Worm (Caenorhabditis elegans) whole organism, L2 larva: ENCODE data around the gene best-22.
A peak's percentile ranks its signal among the peaks of the same experiment; 100 is the strongest.

Experiments used
- C34F6.9 ChIP-seq: fragments of 150-350 bp; optimal IDR thresholded peaks from 2 replicates; lab custom pipeline; 2014; ENCODE audit warnings: missing biosample characterization, missing genetic modification characterization
- F13H6.1 ChIP-seq: sonication (generic microtip); optimal IDR thresholded peaks from 2 replicates; lab custom pipeline; 2016; ENCODE audit warnings: missing genetic modification characterization, missing compliant biosample characterization
- ZK546.5 ChIP-seq: sonication (generic microtip); optimal IDR thresholded peaks from 2 replicates; lab custom pipeline; 2017; ENCODE audit warnings: missing biosample characterization, missing genetic modification characterization
- alr-1 ChIP-seq: fragments of 150-350 bp; optimal IDR thresholded peaks from 2 replicates; lab custom pipeline; 2014; ENCODE audit warnings: missing biosample characterization, missing genetic modification characterization
- aly-2 ChIP-seq: fragments of 150-350 bp; optimal IDR thresholded peaks from 2 replicates; lab custom pipeline; 2014; ENCODE audit warnings: missing biosample characterization, missing genetic modification characterization
- ama-1 ChIP-seq: fragments of 150-350 bp; optimal IDR thresholded peaks from 2 replicates; lab custom pipeline; 2018; ENCODE audit warnings: inconsistent platforms
- ceh-16 ChIP-seq: fragments of 150-350 bp; optimal IDR thresholded peaks from 2 replicates; lab custom pipeline; 2014; ENCODE audit warnings: missing biosample characterization, missing genetic modification characterization
- crh-2 ChIP-seq: sonication (generic microtip); optimal IDR thresholded peaks from 2 replicates; lab custom pipeline; 2017; ENCODE audit warnings: missing biosample characterization, missing genetic modification characterization
- egl-27 ChIP-seq: sonication (generic microtip); optimal IDR thresholded peaks from 3 replicates; lab custom pipeline; 2017; ENCODE audit warnings: missing biosample characterization, missing genetic modification reagents, missing genetic modification characterization
- elt-3 ChIP-seq: sonication (generic microtip); optimal IDR thresholded peaks from 2 replicates; lab custom pipeline; 2017; ENCODE audit warnings: missing biosample characterization, missing genetic modification characterization
- fos-1 ChIP-seq: fragments of 150-350 bp; optimal IDR thresholded peaks from 2 replicates; lab custom pipeline; 2014; ENCODE audit warnings: missing biosample characterization, missing genetic modification characterization
- gmeb-1 ChIP-seq: fragments of 150-350 bp; optimal IDR thresholded peaks from 2 replicates; lab custom pipeline; 2014; ENCODE audit warnings: missing biosample characterization, missing genetic modification characterization
- lin-11 ChIP-seq: fragments of 150-350 bp; sonication (generic microtip); optimal IDR thresholded peaks from 2 replicates; lab custom pipeline; 2014; ENCODE audit warnings: missing biosample characterization, missing genetic modification characterization, inconsistent platforms, mixed read lengths
- lin-13 ChIP-seq: fragments of 150-350 bp; optimal IDR thresholded peaks from 2 replicates; lab custom pipeline; 2014; ENCODE audit warnings: missing biosample characterization, missing genetic modification reagents, missing genetic modification characterization
- lsy-2 ChIP-seq, 2 experiments: fragments of 150-350 bp in 1 of 2; sonication (generic microtip) in 1 of 2; optimal IDR thresholded peaks; 2 replicates each; lab custom pipeline; 2014 to 2017; ENCODE audit warnings: missing biosample characterization in 2 of 2, missing genetic modification characterization in 2 of 2
- mab-5 ChIP-seq: fragments of 150-350 bp; optimal IDR thresholded peaks from 2 replicates; lab custom pipeline; 2014; ENCODE audit warnings: missing biosample characterization, missing genetic modification characterization
- mdl-1 ChIP-seq, 2 experiments: fragments of 150-350 bp in 1 of 2; sonication (generic microtip) in 1 of 2; optimal IDR thresholded peaks; 2 replicates each; lab custom pipeline; 2017; ENCODE audit warnings: missing biosample characterization in 2 of 2, missing genetic modification characterization in 2 of 2
- nhr-10 ChIP-seq: sonication (generic microtip); optimal IDR thresholded peaks from 2 replicates; lab custom pipeline; 2017; ENCODE audit warnings: missing biosample characterization, missing genetic modification characterization
- nhr-11 ChIP-seq: fragments of 150-350 bp; optimal IDR thresholded peaks from 2 replicates; lab custom pipeline; 2014; ENCODE audit warnings: missing biosample characterization, missing genetic modification characterization
- nhr-129 ChIP-seq: fragments of 150-350 bp; optimal IDR thresholded peaks from 2 replicates; lab custom pipeline; 2014; ENCODE audit warnings: missing biosample characterization, missing genetic modification characterization
- nhr-21 ChIP-seq: fragments of 150-350 bp; optimal IDR thresholded peaks from 2 replicates; lab custom pipeline; 2014; ENCODE audit warnings: missing biosample characterization, missing genetic modification characterization
- nhr-25 ChIP-seq: fragments of 150-350 bp; sonication (generic microtip); optimal IDR thresholded peaks from 3 replicates; lab custom pipeline; 2014; ENCODE audit warnings: missing biosample characterization, missing genetic modification characterization
- nhr-77 ChIP-seq: fragments of 150-350 bp; optimal IDR thresholded peaks from 2 replicates; lab custom pipeline; 2014; ENCODE audit warnings: missing biosample characterization, missing genetic modification characterization
- peb-1 ChIP-seq: fragments of 150-350 bp; optimal IDR thresholded peaks from 2 replicates; lab custom pipeline; 2014; ENCODE audit warnings: missing biosample characterization, missing genetic modification characterization
- sem-4 ChIP-seq: fragments of 150-350 bp; optimal IDR thresholded peaks from 2 replicates; lab custom pipeline; 2014; ENCODE audit warnings: missing biosample characterization, missing genetic modification reagents, missing genetic modification characterization
- sma-3 ChIP-seq: sonication (generic microtip); optimal IDR thresholded peaks from 2 replicates; lab custom pipeline; 2016; ENCODE audit warnings: missing genetic modification reagents, missing genetic modification characterization, missing compliant biosample characterization
- sma-9 ChIP-seq, 2 experiments: fragments of 150-350 bp in 1 of 2; sonication (generic microtip) in 1 of 2; optimal IDR thresholded peaks; 2 replicates each; lab custom pipeline; 2014 to 2016; ENCODE audit warnings: missing genetic modification characterization in 2 of 2, mild to moderate bottlenecking in 1 of 2, missing biosample characterization in 1 of 2, missing compliant biosample characterization in 1 of 2, missing genetic modification reagents in 1 of 2, moderate library complexity in 1 of 2
- snpc-4 ChIP-seq: fragments of 150-350 bp; optimal IDR thresholded peaks from 2 replicates; lab custom pipeline; 2014; ENCODE audit warnings: missing biosample characterization, missing genetic modification characterization
- unc-39 ChIP-seq: fragments of 150-350 bp; optimal IDR thresholded peaks from 2 replicates; lab custom pipeline; 2014; ENCODE audit warnings: missing biosample characterization, missing genetic modification characterization
- unc-55 ChIP-seq: fragments of 150-350 bp; sonication (generic microtip); optimal IDR thresholded peaks from 3 replicates; lab custom pipeline; 2014; ENCODE audit warnings: missing biosample characterization, missing genetic modification reagents, missing genetic modification characterization
- unc-62 ChIP-seq: fragments of 150-350 bp; optimal IDR thresholded peaks from 2 replicates; lab custom pipeline; 2014; ENCODE audit warnings: missing biosample characterization, missing genetic modification reagents, missing genetic modification characterization
- zag-1 ChIP-seq: fragments of 150-350 bp; optimal IDR thresholded peaks from 2 replicates; lab custom pipeline; 2014; ENCODE audit warnings: missing biosample characterization, missing genetic modification characterization
- ztf-1 ChIP-seq: fragments of 200-800 bp; sonication (Bioruptor generic); conservative IDR thresholded peaks from 2 replicates; pipeline ENCODE4 v1.3.6; 2022; ENCODE audit warnings: missing genetic modification characterization, missing compliant biosample characterization
- ztf-4 ChIP-seq: fragments of 150-350 bp; optimal IDR thresholded peaks from 2 replicates; lab custom pipeline; 2014; ENCODE audit warnings: missing biosample characterization, missing genetic modification characterization

The best-22 gene

DNA sequence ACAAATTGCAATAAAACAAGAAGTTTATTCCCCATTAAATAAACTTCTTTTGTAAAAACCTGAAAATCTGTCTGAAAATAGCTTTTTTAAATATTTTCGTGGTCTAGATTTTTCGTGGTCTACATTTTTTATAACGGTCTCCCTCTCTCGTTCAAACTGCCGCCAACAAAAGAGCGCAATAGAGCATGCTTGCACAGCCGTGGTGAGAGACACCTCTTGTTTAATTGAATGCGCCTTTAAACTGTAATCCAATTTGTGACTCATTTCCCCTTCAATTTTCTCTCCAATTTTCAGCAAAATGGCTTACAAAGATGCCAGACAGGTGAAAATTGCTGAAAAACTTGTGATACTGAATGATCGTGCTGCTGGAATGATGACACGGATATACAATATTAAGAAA, 54.4 kb downstream of the best-22 start, which contains the start of gene gex-3:
TSS of gene gex-3 (plus strand) at position 295 of the 400 bp plus-strand sequence.
- TF ChIP-seq crh-2 (tag; lab: Kevin White, UChicago) (peak; percentile 87), unc-55 (peak; percentile 97), ZK546.5 (tag; lab: Kevin White, UChicago) (peak; percentile 73), nhr-77 (no peak), nhr-10 (no peak), zag-1 (peak; percentile 63), ceh-16 (peak; percentile 45), elt-3 (tag; lab: Kevin White, UChicago) (no peak), aly-2 (tag; lab: Kevin White, UChicago) (no peak), egl-27 (tag; lab: Kevin White, UChicago) (peak; percentile 12), snpc-4 (tag; lab: Kevin White, UChicago) (no peak), gmeb-1 (peak; percentile 95), peb-1 (tag; lab: Kevin White, UChicago) (no peak), nhr-21 (peak; percentile 65), nhr-129 (tag; lab: Kevin White, UChicago) (peak; percentile 99), mab-5 (tag; lab: Kevin White, UChicago) (peak; percentile 22), nhr-11 (no peak), mdl-1 (tag; optimal IDR thresholded peaks at IDR 0.05; lab: Kevin White, UChicago) (no peak), sem-4 (tag; lab: Kevin White, UChicago) (peak; percentile 72), F13H6.1 (peak; percentile 48), ztf-1 (GFP tag; lab: Robert Waterston, UW) (no peak), lin-13 (peak; percentile 91), ztf-4 (tag; lab: Kevin White, UChicago) (peak; percentile 64), alr-1 (tag; lab: Kevin White, UChicago) (no peak), unc-62 (GFP tag; lab: Kevin White, UChicago) (no peak), fos-1 (tag; lab: Kevin White, UChicago) (peak; percentile 80), sma-3 (peak; percentile 64), C34F6.9 (tag; lab: Kevin White, UChicago) (peak; percentile 85), lsy-2 (tag; optimal IDR thresholded peaks at IDR 0.05; lab: Kevin White, UChicago) (peak; percentile 78 to 95), unc-39 (tag; lab: Kevin White, UChicago) (no peak), nhr-25 (tag; lab: Kevin White, UChicago) (peak; percentile 71), sma-9 (GFP tag; optimal IDR thresholded peaks at IDR 0.05; lab: Kevin White, UChicago) (peak; percentile 81), sma-9 (tag; optimal IDR thresholded peaks at IDR 0.05; lab: Kevin White, UChicago) (no peak), ama-1 (lab: Kevin White, UChicago) (peak; percentile 56), lin-11 (tag; lab: Kevin White, UChicago) (peak; percentile 79)
